Fruit fly (Drosophila melanogaster) whole organism, embryonic: ENCODE data around the gene CG10874.

Source experiments
- Atf6 ChIP-seq: fragments of 200-800 bp; sonication (Bioruptor generic); IDR thresholded peaks from 2 replicates; pipeline ENCODE4 v1.3.6; 2022; ENCODE audit warnings: missing biosample characterization, missing genetic modification characterization
- B-H2 ChIP-seq: fragments of 200-800 bp; sonication (Bioruptor generic); optimal IDR thresholded peaks from 2 replicates; lab custom pipeline; 2018; ENCODE audit warnings: missing biosample characterization, mild to moderate bottlenecking, missing genetic modification characterization
- CG10543 ChIP-seq: fragments of 200-800 bp; sonication (Bioruptor generic); optimal IDR thresholded peaks from 3 replicates; lab custom pipeline; 2017; ENCODE audit warnings: missing biosample characterization, mild to moderate bottlenecking, missing genetic modification characterization, moderate library complexity
- CG10979 ChIP-seq: fragments of 200-800 bp; sonication (Bioruptor generic); optimal IDR thresholded peaks from 2 replicates; lab custom pipeline; 2018; ENCODE audit warnings: missing biosample characterization, mild to moderate bottlenecking, missing genetic modification characterization, moderate library complexity
- CG11093 ChIP-seq: fragments of 200-800 bp; sonication (Bioruptor generic); IDR thresholded peaks from 3 replicates; pipeline ENCODE4 v1.3.6; 2022; ENCODE audit warnings: missing biosample characterization, missing genetic modification characterization
- CG11504 ChIP-seq: fragments of 200-800 bp; sonication (Bioruptor generic); optimal IDR thresholded peaks from 3 replicates; lab custom pipeline; 2019; ENCODE audit warnings: missing biosample characterization, mild to moderate bottlenecking, missing genetic modification characterization, moderate library complexity
- CG11560 ChIP-seq: fragments of 200-800 bp; sonication (Bioruptor generic); IDR thresholded peaks from 3 replicates; pipeline ENCODE4 v1.3.6; 2022; ENCODE audit warnings: missing biosample characterization, missing genetic modification characterization
- CG12071 ChIP-seq: fragments of 200-800 bp; sonication (Bioruptor generic); optimal IDR thresholded peaks from 3 replicates; lab custom pipeline; 2018; ENCODE audit warnings: missing biosample characterization, mild to moderate bottlenecking, missing genetic modification characterization
- CG15479 ChIP-seq: fragments of 200-800 bp; sonication (Bioruptor generic); optimal IDR thresholded peaks from 3 replicates; lab custom pipeline; 2019; ENCODE audit warnings: missing biosample characterization, mild to moderate bottlenecking, missing genetic modification characterization, moderate library complexity
- CG1602 ChIP-seq: fragments of 200-800 bp; sonication (Bioruptor generic); optimal IDR thresholded peaks from 3 replicates; lab custom pipeline; 2016; ENCODE audit warnings: missing biosample characterization, missing genetic modification characterization
- CG17328 ChIP-seq: fragments of 200-800 bp; sonication (Bioruptor generic); IDR thresholded peaks from 2 replicates; pipeline ENCODE4 v1.3.6; 2022; ENCODE audit warnings: missing biosample characterization, missing genetic modification characterization
- CG2678 ChIP-seq: fragments of 200-800 bp; sonication (Bioruptor generic); optimal IDR thresholded peaks from 3 replicates; lab custom pipeline; 2019; ENCODE audit warnings: missing biosample characterization, mild to moderate bottlenecking, missing genetic modification characterization, moderate library complexity
- CG30431 ChIP-seq: fragments of 200-800 bp; sonication (Bioruptor generic); optimal IDR thresholded peaks from 2 replicates; lab custom pipeline; 2017; ENCODE audit warnings: missing biosample characterization, missing genetic modification characterization
- CG31441 ChIP-seq: fragments of 200-800 bp; sonication (Bioruptor generic); IDR thresholded peaks from 2 replicates; pipeline ENCODE4 v1.3.6; 2022; ENCODE audit warnings: missing biosample characterization, missing genetic modification characterization
- CG34376 ChIP-seq: fragments of 200-800 bp; sonication (Bioruptor generic); optimal IDR thresholded peaks from 2 replicates; lab custom pipeline; 2018; ENCODE audit warnings: missing biosample characterization, mild to moderate bottlenecking, missing genetic modification characterization
- CG43689 ChIP-seq: fragments of 200-800 bp; sonication (Bioruptor generic); IDR thresholded peaks from 2 replicates; pipeline ENCODE4 v1.3.6; 2022; ENCODE audit warnings: missing biosample characterization, missing genetic modification characterization
- CG6254 ChIP-seq: fragments of 200-800 bp; sonication (Bioruptor generic); optimal IDR thresholded peaks from 3 replicates; lab custom pipeline; 2017; ENCODE audit warnings: mild to moderate bottlenecking, missing biosample characterization, missing genetic modification reagents, missing genetic modification characterization
- CG6765 ChIP-seq: fragments of 200-800 bp; sonication (Bioruptor generic); optimal IDR thresholded peaks from 3 replicates; lab custom pipeline; 2017; ENCODE audit warnings: missing biosample characterization, mild to moderate bottlenecking, missing genetic modification characterization
- CG8765 ChIP-seq: fragments of 200-800 bp; sonication (Bioruptor generic); IDR thresholded peaks from 2 replicates; pipeline ENCODE4 v1.3.6; 2022; ENCODE audit warnings: missing biosample characterization, missing genetic modification characterization
- CG9609 ChIP-seq: fragments of 200-800 bp; sonication (Bioruptor generic); optimal IDR thresholded peaks from 3 replicates; lab custom pipeline; 2016; ENCODE audit warnings: missing biosample characterization, missing genetic modification characterization
- Dek ChIP-seq: fragments of 200-800 bp; sonication (Bioruptor generic); optimal IDR thresholded peaks from 3 replicates; lab custom pipeline; 2019; ENCODE audit warnings: missing biosample characterization, mild to moderate bottlenecking, missing genetic modification characterization, moderate library complexity
- Fer2 ChIP-seq: fragments of 200-800 bp; sonication (Bioruptor generic); optimal IDR thresholded peaks from 2 replicates; lab custom pipeline; 2018; ENCODE audit warnings: missing biosample characterization, mild to moderate bottlenecking, missing genetic modification characterization, moderate library complexity
- HHEX ChIP-seq: fragments of 200-800 bp; sonication (Bioruptor generic); optimal IDR thresholded peaks from 3 replicates; lab custom pipeline; 2017; ENCODE audit warnings: missing biosample characterization, mild to moderate bottlenecking, missing genetic modification characterization, missing genetic modification reagents
- Hey ChIP-seq: fragments of 200-800 bp; sonication (Bioruptor generic); optimal IDR thresholded peaks from 3 replicates; lab custom pipeline; 2018; ENCODE audit warnings: missing biosample characterization, mild to moderate bottlenecking, missing genetic modification characterization
- Hr39 ChIP-seq: fragments of >200 bp; optimal IDR thresholded peaks from 2 replicates; lab custom pipeline; 2017
- Lpt ChIP-seq: fragments of >200 bp; optimal IDR thresholded peaks from 2 replicates; lab custom pipeline; 2018; ENCODE audit warnings: missing biosample characterization, missing genetic modification characterization
- Pdp1 ChIP-seq, 2 experiments: fragments of 200-800 bp; sonication (Bioruptor generic); optimal IDR thresholded peaks; 3 replicates each; lab custom pipeline; 2016; ENCODE audit warnings: missing biosample characterization in 2 of 2, missing genetic modification characterization in 2 of 2, mild to moderate bottlenecking in 1 of 2, moderate library complexity in 1 of 2
- Spps ChIP-seq: fragments of 200-800 bp; sonication (Bioruptor generic); optimal IDR thresholded peaks from 2 replicates; lab custom pipeline; 2018; ENCODE audit warnings: missing biosample characterization, mild to moderate bottlenecking, missing genetic modification characterization
- Sry-β ChIP-seq: fragments of 200-800 bp; sonication (Bioruptor generic); optimal IDR thresholded peaks from 2 replicates; lab custom pipeline; 2018; ENCODE audit warnings: missing biosample characterization, mild to moderate bottlenecking, missing genetic modification characterization, moderate library complexity
- Sry-δ ChIP-seq: fragments of 200-800 bp; sonication (Bioruptor generic); optimal IDR thresholded peaks from 2 replicates; lab custom pipeline; 2016; ENCODE audit warnings: missing biosample characterization, missing genetic modification characterization
- Stat92E ChIP-seq, 3 experiments: fragments of >200 bp in 2 of 3; fragments of 200-800 bp in 1 of 3; sonication (Bioruptor generic) in 1 of 3; optimal IDR thresholded peaks; 2 replicates each; lab custom pipeline; 2017 to 2019; ENCODE audit warnings: missing biosample characterization in 3 of 3, missing genetic modification characterization in 3 of 3, mild to moderate bottlenecking in 1 of 3, moderate library complexity in 1 of 3
- TFAM ChIP-seq: fragments of 200-800 bp; sonication (Bioruptor generic); optimal IDR thresholded peaks from 2 replicates; lab custom pipeline; 2017; ENCODE audit warnings: missing biosample characterization, missing genetic modification characterization, inconsistent platforms
- Tbp ChIP-seq: fragments of >200 bp; optimal IDR thresholded peaks from 2 replicates; lab custom pipeline; 2018; ENCODE audit warnings: missing biosample characterization, missing genetic modification characterization
- Trl ChIP-seq, 3 experiments: fragments of >200 bp in 2 of 3; fragments of 200-800 bp in 1 of 3; sonication (Bioruptor generic) in 1 of 3; optimal IDR thresholded peaks; 2 replicates in 1 of 3; 3 replicates in 2 of 3; lab custom pipeline; 2016 to 2017; ENCODE audit warnings: missing biosample characterization in 1 of 3, missing genetic modification characterization in 1 of 3
- bbx ChIP-seq: fragments of 200-800 bp; sonication (Bioruptor generic); IDR thresholded peaks from 2 replicates; pipeline ENCODE4 v1.3.6; 2022; ENCODE audit warnings: missing biosample characterization, missing genetic modification characterization; ENCODE audit not compliant: partially characterized antibody
- bsh ChIP-seq, 2 experiments: fragments of 200-800 bp; sonication (Bioruptor generic); optimal IDR thresholded peaks; 2 replicates each; lab custom pipeline; 2017 to 2018; ENCODE audit warnings: mild to moderate bottlenecking in 2 of 2, missing biosample characterization in 2 of 2, missing genetic modification characterization in 2 of 2, moderate library complexity in 1 of 2
- cad ChIP-seq: fragments of >200 bp; optimal IDR thresholded peaks from 2 replicates; lab custom pipeline; 2017; ENCODE audit warnings: missing biosample characterization, missing genetic modification characterization
- cg ChIP-seq: fragments of 200-800 bp; sonication (Bioruptor generic); optimal IDR thresholded peaks from 3 replicates; lab custom pipeline; 2019; ENCODE audit warnings: missing biosample characterization, mild to moderate bottlenecking, missing genetic modification characterization, moderate library complexity
- fd96Cb ChIP-seq: fragments of 200-800 bp; sonication (Bioruptor generic); optimal IDR thresholded peaks from 2 replicates; lab custom pipeline; 2018; ENCODE audit warnings: missing biosample characterization, mild to moderate bottlenecking, missing genetic modification characterization, moderate library complexity
- gce ChIP-seq: fragments of 200-800 bp; sonication (Bioruptor generic); IDR thresholded peaks from 3 replicates; pipeline ENCODE4 v1.3.6; 2022; ENCODE audit warnings: missing biosample characterization, missing genetic modification characterization
- jumu ChIP-seq: fragments of 200-800 bp; sonication (Bioruptor generic); optimal IDR thresholded peaks from 3 replicates; lab custom pipeline; 2016; ENCODE audit warnings: missing biosample characterization, missing genetic modification characterization
- lab ChIP-seq: fragments of 200-800 bp; sonication (Bioruptor generic); optimal IDR thresholded peaks from 3 replicates; lab custom pipeline; 2017; ENCODE audit warnings: missing biosample characterization, missing genetic modification characterization, mild to moderate bottlenecking, moderate library complexity, missing genetic modification reagents
- slbo ChIP-seq: fragments of 200-800 bp; sonication (Bioruptor generic); IDR thresholded peaks from 2 replicates; pipeline ENCODE4 v1.3.6; 2022; ENCODE audit warnings: missing biosample characterization, missing genetic modification characterization
- sug ChIP-seq: fragments of 200-800 bp; optimal IDR thresholded peaks from 2 replicates; lab custom pipeline; 2019; ENCODE audit warnings: missing biosample characterization, mild to moderate bottlenecking, missing genetic modification characterization, moderate library complexity
- tio ChIP-seq: fragments of 200-800 bp; sonication (Bioruptor generic); optimal IDR thresholded peaks from 2 replicates; lab custom pipeline; 2017; ENCODE audit warnings: missing biosample characterization, missing genetic modification characterization, inconsistent platforms
- toy ChIP-seq: fragments of 200-800 bp; sonication (Bioruptor generic); IDR thresholded peaks from 2 replicates; pipeline ENCODE4 v1.3.6; 2022; ENCODE audit warnings: missing biosample characterization, missing genetic modification characterization
- trem ChIP-seq: fragments of 200-800 bp; optimal IDR thresholded peaks from 3 replicates; lab custom pipeline; 2019; ENCODE audit warnings: missing biosample characterization, mild to moderate bottlenecking, missing genetic modification characterization, moderate library complexity

Gene CG10874

dm6 chr2L:2161244-2162243 is 30.6 kb downstream of the CG10874 start (continued):
- TF ChIP-seq lab (no peak), CG43689 (GFP tag; lab: Robert Waterston, UW) (peak; percentile 37; the same call in 1 of the 2 replicates), toy (GFP tag; lab: Robert Waterston, UW) (no peak), CG34376 (GFP tag; lab: Kevin White, UChicago) (peak; percentile 54), cad (GFP tag; lab: Kevin White, UChicago) (no peak), CG10979 (tag; lab: Kevin White, UChicago) (peak; percentile 58), bsh (GFP tag; optimal IDR thresholded peaks at IDR 0.05; lab: Kevin White, UChicago) (peak; percentile 33 to 36), CG6765 (GFP tag; lab: Kevin White, UChicago) (peak; percentile 3), CG9609 (GFP tag; lab: Kevin White, UChicago) (peak; percentile 49), Pdp1 (GFP tag; optimal IDR thresholded peaks at IDR 0.05; lab: Kevin White, UChicago) (peak; percentile 27 to 50), sug (tag; lab: Kevin White, UChicago) (peak; percentile 67), CG8765 (no peak; the same call in 1 of the 2 replicates), Fer2 (no peak), CG11504 (tag; lab: Kevin White, UChicago) (no peak), CG15479 (GFP tag; lab: Kevin White, UChicago) (peak; percentile 96), Sry-β (GFP tag; lab: Kevin White, UChicago) (no peak), Atf6 (GFP tag; lab: Robert Waterston, UW) (peak; percentile 41; the same call in 1 of the 2 replicates), Hr39 (no peak), CG11093 (GFP tag; lab: Robert Waterston, UW) (0 out of 3 replicates have a peak, but pooled peaks have one; percentile 27), CG31441 (GFP tag; lab: Robert Waterston, UW) (peak; percentile 30; the same call in 1 of the 2 replicates), bbx (GFP tag; lab: Robert Waterston, UW) (peak; percentile 49; the same call in 1 of the 2 replicates), CG6254 (no peak), Spps (tag; lab: Kevin White, UChicago) (no peak), cg (GFP tag; lab: Kevin White, UChicago) (peak; percentile 68), CG30431 (GFP tag; lab: Kevin White, UChicago) (peak; percentile 63), CG2678 (tag; lab: Kevin White, UChicago) (peak; percentile 51), CG1602 (GFP tag; lab: Kevin White, UChicago) (peak; percentile 20), Trl (optimal IDR thresholded peaks at IDR 0.05; lab: Kevin White, UChicago) (peak; percentile 63 to 72), Trl (GFP tag; optimal IDR thresholded peaks at IDR 0.05; lab: Kevin White, UChicago) (no peak), slbo (peak; percentile 63), B-H2 (no peak), CG17328 (GFP tag; lab: Robert Waterston, UW) (0 out of 2 replicates have a peak, but pooled peaks have one; percentile 6), tio (GFP tag; lab: Kevin White, UChicago) (no peak), Tbp (GFP tag; lab: Kevin White, UChicago) (no peak), Lpt (no peak), TFAM (GFP tag; lab: Kevin White, UChicago) (no peak), Dek (tag; lab: Kevin White, UChicago) (no peak), Stat92E (GFP tag; optimal IDR thresholded peaks at IDR 0.05; lab: Kevin White, UChicago) (peak in 1 of 3 experiments; percentile 52), gce (peak; percentile 19; the same call in 1 of the 3 replicates), Sry-δ (GFP tag; lab: Kevin White, UChicago) (no peak), fd96Cb (peak; percentile 49), HHEX (GFP tag; lab: Kevin White, UChicago) (peak; percentile 29), CG11560 (tag; lab: Robert Waterston, UW) (no peak), jumu (GFP tag; lab: Kevin White, UChicago) (peak; percentile 28), CG10543 (GFP tag; lab: Kevin White, UChicago) (peak; percentile 76), trem (no peak), Hey (no peak), CG12071 (GFP tag; lab: Kevin White, UChicago) (no peak)
